Fruit fly (Drosophila melanogaster): Measurements from ENCODE around the gene CG15879.

The CG15879 gene

DNA sequence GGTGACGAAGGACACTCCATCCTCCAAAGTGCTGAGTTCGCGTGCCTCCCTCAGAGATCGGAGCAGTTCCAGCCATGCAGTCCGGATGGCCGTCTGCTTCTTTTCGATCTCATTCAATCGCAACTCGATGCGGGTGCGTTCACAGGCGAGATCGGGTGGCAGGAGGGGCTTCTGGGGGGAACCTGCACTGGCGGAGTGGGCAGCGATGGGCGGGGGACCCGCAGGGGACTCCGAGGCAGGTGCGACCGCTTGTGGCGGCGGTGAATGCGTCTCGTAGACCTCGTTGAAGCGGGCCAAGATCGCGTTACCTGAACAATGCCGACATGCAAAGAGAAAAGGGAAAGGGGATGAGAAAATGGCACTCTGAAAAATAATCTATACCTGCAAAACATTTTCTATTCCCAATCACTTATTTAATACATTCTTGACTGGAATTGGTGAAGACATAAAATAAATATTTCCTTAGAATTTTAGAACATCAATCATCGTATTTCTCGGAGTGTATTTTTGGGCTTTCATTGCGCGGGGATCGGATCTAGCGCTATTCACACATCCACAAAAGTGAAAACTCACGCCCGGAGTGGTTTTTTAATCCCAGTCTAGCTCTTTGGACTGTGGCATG is 10.1 kb downstream of the CG15879 start (continued):
- peak; percentile 46 for TF ChIP-seq grau (tag; optimal IDR thresholded peaks at IDR 0.05)
- TF ChIP-seq Hr78 (GFP tag; optimal IDR thresholded peaks at IDR 0.05), result peak in 1 of 2 experiments; percentile 77
- no peak for TF ChIP-seq pzg (GFP tag; optimal IDR thresholded peaks at IDR 0.05)
- TF ChIP-seq gro (GFP tag; optimal IDR thresholded peaks at IDR 0.05), result no peak
- TF ChIP-seq CG1603 (tag; optimal IDR thresholded peaks at IDR 0.05), result peak; percentile 74
- TF ChIP-seq Ssrp (tag; optimal IDR thresholded peaks at IDR 0.05), result peak; percentile 55
- peak; percentile 59; the same call in 1 of the 2 replicates for TF ChIP-seq ara (GFP tag; IDR thresholded peaks at IDR 0.05)
- no peak for TF ChIP-seq ftz-f1 (GFP tag; optimal IDR thresholded peaks at IDR 0.05)
- no peak for TF ChIP-seq mam (GFP tag; optimal IDR thresholded peaks at IDR 0.05)
- no peak for TF ChIP-seq shn (GFP tag; optimal IDR thresholded peaks at IDR 0.05)
- TF ChIP-seq sim (GFP tag; IDR thresholded peaks at IDR 0.05), result peak; percentile 59; the same call in 1 of the 2 replicates
- TF ChIP-seq hth (optimal IDR thresholded peaks at IDR 0.05), result no peak
- no peak for TF ChIP-seq schlank (tag; optimal IDR thresholded peaks at IDR 0.05)
- peak; percentile 65 for TF ChIP-seq CG33557 (GFP tag; optimal IDR thresholded peaks at IDR 0.05)
- TF ChIP-seq CG43689 (GFP tag; IDR thresholded peaks at IDR 0.05), result no peak
- TF ChIP-seq disco-r (GFP tag; optimal IDR thresholded peaks at IDR 0.05), result no peak
- no peak for TF ChIP-seq p53 (GFP tag; optimal IDR thresholded peaks at IDR 0.05)
- peak; percentile 83 for TF ChIP-seq gcm (GFP tag; optimal IDR thresholded peaks at IDR 0.05)
- TF ChIP-seq CG15073 (GFP tag; optimal IDR thresholded peaks at IDR 0.05), result no peak
- TF ChIP-seq D19A (tag; optimal IDR thresholded peaks at IDR 0.05), result peak; percentile 68
- peak; percentile 96 for TF ChIP-seq sens (GFP tag)
- no peak for TF ChIP-seq CG6854 (GFP tag; optimal IDR thresholded peaks at IDR 0.05)
- TF ChIP-seq CG15011 (GFP tag; optimal IDR thresholded peaks at IDR 0.05), result no peak
- TF ChIP-seq Fer3 (tag; optimal IDR thresholded peaks at IDR 0.05), result peak; percentile 6
- peak in 1 of 3 experiments; percentile 70 for TF ChIP-seq Stat92E (GFP tag; optimal IDR thresholded peaks at IDR 0.05)
- TF ChIP-seq chinmo (GFP tag; IDR thresholded peaks at IDR 0.05; ENCODE audit: partially characterized antibody), result no peak
- no peak for TF ChIP-seq Doc2 (GFP tag; IDR thresholded peaks at IDR 0.05)
- TF ChIP-seq Meics (GFP tag; optimal IDR thresholded peaks at IDR 0.05), result no peak
- TF ChIP-seq CG12104 (GFP tag; optimal IDR thresholded peaks at IDR 0.05), result peak; percentile 14
- TF ChIP-seq nmo (GFP tag; optimal IDR thresholded peaks at IDR 0.05), result peak; percentile 70
- no peak for TF ChIP-seq sug (tag; optimal IDR thresholded peaks at IDR 0.05)
- TF ChIP-seq pros (GFP tag; optimal IDR thresholded peaks at IDR 0.05), result no peak
- no peak for TF ChIP-seq CG6683 (GFP tag; optimal IDR thresholded peaks at IDR 0.05)
- TF ChIP-seq CG3407 (GFP tag; optimal IDR thresholded peaks at IDR 0.05), result peak; percentile 50
- TF ChIP-seq odd (GFP tag; optimal IDR thresholded peaks at IDR 0.05), result no peak
- no peak for TF ChIP-seq scrt (GFP tag; optimal IDR thresholded peaks at IDR 0.05)
- TF ChIP-seq CG2129 (GFP tag; IDR thresholded peaks at IDR 0.05; ENCODE audit: partially characterized antibody), result no peak
- TF ChIP-seq kay (GFP tag; optimal IDR thresholded peaks at IDR 0.05), result no peak
- TF ChIP-seq bab2 (GFP tag; optimal IDR thresholded peaks at IDR 0.05), result peak; percentile 15
- peak; percentile 32; the same call in 1 of the 2 replicates for TF ChIP-seq CG32772 (GFP tag; IDR thresholded peaks at IDR 0.05)
- TF ChIP-seq Hr51 (GFP tag; optimal IDR thresholded peaks at IDR 0.05), result no peak
- no peak for TF ChIP-seq maf-S (GFP tag; optimal IDR thresholded peaks at IDR 0.05)
- no peak for TF ChIP-seq insv (GFP tag; optimal IDR thresholded peaks at IDR 0.05)
- TF ChIP-seq Awh (GFP tag; IDR thresholded peaks at IDR 0.05), result peak; percentile 65
- TF ChIP-seq Opbp (GFP tag; IDR thresholded peaks at IDR 0.05; ENCODE audit: partially characterized antibody), result no peak
- TF ChIP-seq yki (optimal IDR thresholded peaks at IDR 0.05), result no peak
- peak; percentile 49 for TF ChIP-seq sqz (GFP tag; optimal IDR thresholded peaks at IDR 0.05)
- TF ChIP-seq Atf3 (GFP tag; optimal IDR thresholded peaks at IDR 0.05), result no peak
- no peak for TF ChIP-seq CG15269 (tag; optimal IDR thresholded peaks at IDR 0.05)
- peak; percentile 26 for TF ChIP-seq CG1602 (GFP tag; optimal IDR thresholded peaks at IDR 0.05)

All from whole organism, embryonic.